Worm (Caenorhabditis elegans) whole organism, dauer: ENCODE results near the gene secs-1.

ENCODE experiments used
- unc-62 ChIP-seq: sonication (generic microtip); optimal IDR thresholded peaks from 2 replicates; lab custom pipeline; 2017; ENCODE audit warnings: missing biosample characterization, missing genetic modification reagents, missing genetic modification characterization

Gene secs-1

ce11 chrV:10804374-10804773 is at the start of gene secs-1:
Gene secs-1 (minus strand): TSS chrV:10804474.
- no peak for TF ChIP-seq unc-62 (GFP tag; lab: Kevin White, UChicago)

ce11 chrV:10846893-10847292 is 42.6 kb upstream of the secs-1 start, which contains the start of gene C29A12.6:
Gene C29A12.6 (plus strand): TSS chrV:10847193.
- no peak for TF ChIP-seq unc-62 (GFP tag; lab: Kevin White, UChicago)

ce11 chrV:10839398-10839797 is 35.1 kb upstream of the secs-1 start:
- no peak for TF ChIP-seq unc-62 (GFP tag; lab: Kevin White, UChicago)

- TF ChIP-seq unc-62 (GFP tag; lab: Kevin White, UChicago), result no peak
These were observed 33.9 kb upstream of the secs-1 start for ce11 chrV:10838204-10838603.

- TF ChIP-seq unc-62 (GFP tag; lab: Kevin White, UChicago), result no peak
These were observed 30.5 kb upstream of the secs-1 start for ce11 chrV:10834682-10835219.

ce11 chrV:10832862-10833261 is 28.6 kb upstream of the secs-1 start:
- TF ChIP-seq unc-62 (GFP tag; lab: Kevin White, UChicago), result no peak

- TF ChIP-seq unc-62 (GFP tag; lab: Kevin White, UChicago), result no peak
These were observed 20.4 kb upstream of the secs-1 start, which contains the start of gene nrx-1 for ce11 chrV:10824711-10825110. Gene nrx-1 (plus strand): TSS chrV:10825011.

- no peak for TF ChIP-seq unc-62 (GFP tag; lab: Kevin White, UChicago)
These were observed 14.2 kb upstream of the secs-1 start for ce11 chrV:10818498-10818897.

ce11 chrV:10816831-10817230 is 12.6 kb upstream of the secs-1 start:
- no peak for TF ChIP-seq unc-62 (GFP tag; lab: Kevin White, UChicago)

ce11 chrV:10814333-10814732 is 10.1 kb upstream of the secs-1 start:
- TF ChIP-seq unc-62 (GFP tag; lab: Kevin White, UChicago), result no peak

- TF ChIP-seq unc-62 (GFP tag; lab: Kevin White, UChicago), result no peak
These were observed 9.3 kb upstream of the secs-1 start, which contains the start of the genes C29A12.1 and lig-1 for ce11 chrV:10813425-10814156. Gene C29A12.1 (minus strand): TSS chrV:10813487. Gene lig-1 (plus strand): TSS chrV:10814106.

- TF ChIP-seq unc-62 (GFP tag; lab: Kevin White, UChicago), result no peak
These were observed 7.5 kb upstream of the secs-1 start, which contains the start of gene C29A12.22 for ce11 chrV:10811763-10812162. Gene C29A12.22 (plus strand): TSS chrV:10812063.

- no peak for TF ChIP-seq unc-62 (GFP tag; lab: Kevin White, UChicago)
These were observed 3.6 kb upstream of the secs-1 start, which contains the start of gene plrg-1 for ce11 chrV:10807862-10808327. Gene plrg-1 (minus strand): TSS chrV:10807912.

ce11 chrV:10805934-10806333 is 1.7 kb upstream of the secs-1 start, which contains the start of gene prp-38:
Gene prp-38 (minus strand): TSS chrV:10806034.
- TF ChIP-seq unc-62 (GFP tag; lab: Kevin White, UChicago), result no peak

- TF ChIP-seq unc-62 (GFP tag; lab: Kevin White, UChicago), result no peak
These were observed 2.2 kb downstream of the secs-1 start for ce11 chrV:10802060-10802459.

- TF ChIP-seq unc-62 (GFP tag; lab: Kevin White, UChicago), result no peak
These were observed 3.1 kb downstream of the secs-1 start, which contains the start of gene D1054.18 for ce11 chrV:10801154-10801553. Gene D1054.18 (minus strand): TSS chrV:10801198.
